Fruit fly (Drosophila melanogaster): Measurements from ENCODE around the gene SCCRO.

The SCCRO gene

DNA sequence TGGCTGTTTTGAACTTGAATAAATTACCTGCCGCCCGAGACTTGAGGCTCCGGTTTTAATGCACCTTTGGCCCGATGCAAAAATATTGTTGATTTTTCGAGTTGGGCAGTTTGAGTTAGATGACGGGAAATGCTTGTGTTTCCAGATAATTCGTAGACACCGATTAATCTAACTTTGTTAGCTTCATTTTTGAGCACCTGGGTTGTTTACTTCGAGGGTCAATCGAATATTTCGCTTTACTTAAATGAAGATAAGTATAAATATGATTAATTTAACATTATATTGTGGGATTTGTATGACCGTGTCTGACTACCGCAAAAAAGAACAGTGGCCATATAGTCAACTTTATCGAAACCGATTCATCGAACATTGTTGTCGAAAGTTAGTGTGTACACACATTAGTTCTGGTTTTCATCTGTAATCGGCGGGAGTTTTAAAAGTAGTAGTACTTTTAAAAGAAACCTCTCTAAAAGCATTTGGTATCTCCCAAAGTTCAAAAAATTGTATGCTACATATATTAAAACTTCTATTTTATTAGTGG lies 39.4 kb upstream of the SCCRO start, which contains the start of gene CG7945:
Gene CG7945 (minus strand): TSS at position 332 of the 541 bp plus-strand sequence.
- TF ChIP-seq Mio (GFP tag; optimal IDR thresholded peaks at IDR 0.05) (no peak), CG32264 (GFP tag; optimal IDR thresholded peaks at IDR 0.05) (no peak), sage (GFP tag; optimal IDR thresholded peaks at IDR 0.05) (peak; percentile 48), Hnf4 (GFP tag; optimal IDR thresholded peaks at IDR 0.05) (peak; percentile 5), Rel (GFP tag; optimal IDR thresholded peaks at IDR 0.05) (peak; percentile 47), Rel (tag; optimal IDR thresholded peaks at IDR 0.05) (peak; percentile 99)

DNA sequence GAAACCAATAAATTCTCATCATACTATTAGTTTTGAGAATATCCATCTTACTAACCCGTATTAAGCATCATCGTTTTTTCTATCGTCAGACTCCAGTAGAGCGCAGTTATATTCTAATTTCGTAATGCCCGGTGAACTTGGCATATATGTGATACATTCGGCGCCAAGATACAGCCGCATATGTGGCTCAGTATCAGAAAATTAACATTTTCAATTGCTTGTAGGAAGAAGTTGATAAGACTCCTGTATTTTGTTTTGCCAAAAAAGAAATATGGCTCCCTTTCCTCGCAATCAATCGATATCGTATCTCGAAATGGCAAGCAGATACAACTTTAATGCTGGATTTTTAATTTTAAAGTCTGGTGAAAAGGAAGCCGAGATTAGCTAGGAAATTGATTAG lies 38.1 kb upstream of the SCCRO start, which contains the start of gene CG33986:
Gene CG33986 (minus strand): TSS at position 101 of the 400 bp plus-strand sequence.
- TF ChIP-seq GATAd (GFP tag; optimal IDR thresholded peaks at IDR 0.05): no peak
- no peak for TF ChIP-seq Dif (GFP tag; optimal IDR thresholded peaks at IDR 0.05; ENCODE audit: partially characterized antibody)
- TF ChIP-seq CrebA (GFP tag; optimal IDR thresholded peaks at IDR 0.05; ENCODE audit: borderline replicate concordance): no peak
- no peak for TF ChIP-seq Vsx2 (GFP tag; optimal IDR thresholded peaks at IDR 0.05; ENCODE audit: partially characterized antibody)
- no peak for TF ChIP-seq Myc (optimal IDR thresholded peaks at IDR 0.05)
- TF ChIP-seq tai (GFP tag; optimal IDR thresholded peaks at IDR 0.05): no peak
- no peak for TF ChIP-seq jim (GFP tag; optimal IDR thresholded peaks at IDR 0.05)
- no peak for TF ChIP-seq CG9705 (GFP tag; optimal IDR thresholded peaks at IDR 0.05)
- TF ChIP-seq Dfd (GFP tag; optimal IDR thresholded peaks at IDR 0.05): no peak
- TF ChIP-seq HLH106 (tag; optimal IDR thresholded peaks at IDR 0.05): no peak
- no peak for TF ChIP-seq Hr78 (GFP tag; optimal IDR thresholded peaks at IDR 0.05)
- no peak for TF ChIP-seq lola (GFP tag; optimal IDR thresholded peaks at IDR 0.05)
- TF ChIP-seq Hr83 (GFP tag; optimal IDR thresholded peaks at IDR 0.05; ENCODE audit: poor library complexity, severe bottlenecking): no peak
- no peak for TF ChIP-seq Hnf4 (GFP tag; optimal IDR thresholded peaks at IDR 0.05)
- no peak for TF ChIP-seq woc (GFP tag; optimal IDR thresholded peaks at IDR 0.05)
- TF ChIP-seq br (GFP tag; optimal IDR thresholded peaks at IDR 0.05): no peak

DNA sequence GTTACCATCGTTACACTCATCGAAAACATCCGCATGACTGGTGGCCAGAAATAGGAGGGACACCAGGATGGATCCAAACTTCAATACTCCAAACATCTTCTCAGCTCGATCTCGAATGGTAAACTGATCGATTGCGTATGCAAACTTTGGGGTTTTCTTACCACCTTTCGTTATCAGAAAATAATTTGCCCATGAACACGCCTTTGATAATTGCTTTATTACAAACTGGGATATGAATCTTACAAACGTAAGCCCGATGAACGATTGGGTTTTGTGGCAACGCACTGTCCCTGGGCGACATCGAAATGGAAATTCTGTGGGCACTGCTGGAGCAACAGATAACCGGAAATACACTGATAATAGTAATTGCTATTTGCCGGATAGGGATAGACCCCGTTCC lies 36.5 kb upstream of the SCCRO start, which contains the start of gene CG33985:
Gene CG33985 (minus strand): TSS at position 101 of the 400 bp plus-strand sequence.
- TF ChIP-seq OdsH (GFP tag; optimal IDR thresholded peaks at IDR 0.05): no peak
- no peak for TF ChIP-seq CrebA (GFP tag; optimal IDR thresholded peaks at IDR 0.05; ENCODE audit: borderline replicate concordance)
- no peak for TF ChIP-seq sv (GFP tag; optimal IDR thresholded peaks at IDR 0.05)
- no peak for TF ChIP-seq br (GFP tag; optimal IDR thresholded peaks at IDR 0.05)
- no peak for TF ChIP-seq psq (GFP tag; optimal IDR thresholded peaks at IDR 0.05)
- no peak for TF ChIP-seq jim (GFP tag; optimal IDR thresholded peaks at IDR 0.05)
- no peak for TF ChIP-seq Hr78 (GFP tag; optimal IDR thresholded peaks at IDR 0.05)
- no peak for TF ChIP-seq pan (optimal IDR thresholded peaks at IDR 0.05)
- TF ChIP-seq rgr (GFP tag; optimal IDR thresholded peaks at IDR 0.05): no peak
- no peak for TF ChIP-seq Jra (GFP tag; optimal IDR thresholded peaks at IDR 0.05)
- TF ChIP-seq dl (GFP tag; optimal IDR thresholded peaks at IDR 0.05; ENCODE audit: insufficient read depth in 1 of 2, partially characterized antibody in 2 of 2): no peak
- no peak for TF ChIP-seq ey (GFP tag; optimal IDR thresholded peaks at IDR 0.05)
- TF ChIP-seq dmrt93B (GFP tag; optimal IDR thresholded peaks at IDR 0.05): no peak
- TF ChIP-seq GATAd (GFP tag; optimal IDR thresholded peaks at IDR 0.05): no peak
- TF ChIP-seq Sp1 (GFP tag; optimal IDR thresholded peaks at IDR 0.05): no peak

DNA sequence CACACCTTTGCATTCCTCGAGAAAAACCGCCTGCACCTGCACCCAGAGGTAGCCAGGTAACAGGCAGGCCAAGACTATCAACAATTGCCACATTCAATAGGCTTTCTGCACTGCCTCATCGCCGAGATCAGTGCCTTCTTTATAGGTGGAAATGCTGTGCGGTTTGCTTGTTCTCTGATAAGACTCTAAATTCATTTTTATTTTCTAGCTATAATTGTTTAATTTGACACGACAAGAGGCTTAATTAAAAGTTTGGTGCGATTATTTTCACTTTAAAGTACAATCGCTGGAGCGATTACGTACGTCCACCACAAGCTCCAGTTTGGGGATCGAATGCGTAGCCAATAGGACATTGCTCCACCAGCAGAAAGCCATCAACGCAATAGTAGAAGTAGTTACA lies 35.8 kb upstream of the SCCRO start, which contains the start of gene CG42729:
Gene CG42729 (minus strand): TSS at position 101 of the 400 bp plus-strand sequence.
- TF ChIP-seq Abd-B (GFP tag; optimal IDR thresholded peaks at IDR 0.05) (no peak), rgr (GFP tag; optimal IDR thresholded peaks at IDR 0.05) (no peak), Sp1 (GFP tag; optimal IDR thresholded peaks at IDR 0.05) (no peak), N (GFP tag; optimal IDR thresholded peaks at IDR 0.05) (no peak), usp (GFP tag; optimal IDR thresholded peaks at IDR 0.05) (no peak), Mio (GFP tag; optimal IDR thresholded peaks at IDR 0.05) (no peak), CG32264 (GFP tag; optimal IDR thresholded peaks at IDR 0.05) (no peak), Vsx2 (GFP tag; optimal IDR thresholded peaks at IDR 0.05; ENCODE audit: partially characterized antibody) (no peak), dmrt93B (GFP tag; optimal IDR thresholded peaks at IDR 0.05) (no peak), dl (GFP tag; optimal IDR thresholded peaks at IDR 0.05; ENCODE audit: insufficient read depth in 1 of 2, partially characterized antibody in 2 of 2) (no peak), fru (GFP tag; optimal IDR thresholded peaks at IDR 0.05) (no peak), tai (GFP tag; optimal IDR thresholded peaks at IDR 0.05) (no peak), Dif (GFP tag; optimal IDR thresholded peaks at IDR 0.05; ENCODE audit: partially characterized antibody) (no peak), CG9705 (GFP tag; optimal IDR thresholded peaks at IDR 0.05) (no peak), foxo (GFP tag; optimal IDR thresholded peaks at IDR 0.05) (no peak), lola (GFP tag; optimal IDR thresholded peaks at IDR 0.05) (no peak), ey (GFP tag; optimal IDR thresholded peaks at IDR 0.05) (no peak)

Measured in whole organism, wandering third instar larva.